Fruit fly (Drosophila melanogaster) whole organism, embryonic: Measurements from ENCODE around the gene Fdh.

Experiments used
- Atf-2 ChIP-seq: fragments of 200-800 bp; sonication (Bioruptor generic); optimal IDR thresholded peaks from 2 replicates; lab custom pipeline; 2016; ENCODE audit warnings: missing biosample characterization, missing genetic modification characterization
- Blimp-1 ChIP-seq: fragments of 200-800 bp; sonication (Bioruptor generic); optimal IDR thresholded peaks from 3 replicates; lab custom pipeline; 2018; ENCODE audit warnings: missing biosample characterization, missing genetic modification characterization, mild to moderate bottlenecking, moderate library complexity, missing genetic modification reagents
- Bteb2 ChIP-seq: fragments of 200-800 bp; sonication (Bioruptor generic); optimal IDR thresholded peaks from 2 replicates; lab custom pipeline; 2016; ENCODE audit warnings: missing biosample characterization, missing genetic modification characterization
- C15 ChIP-seq: fragments of 200-800 bp; sonication (Bioruptor generic); IDR thresholded peaks from 3 replicates; pipeline ENCODE4 v1.3.6; 2022; ENCODE audit warnings: missing biosample characterization, missing genetic modification characterization
- CG10959 ChIP-seq: fragments of 200-800 bp; sonication (Bioruptor generic); IDR thresholded peaks from 2 replicates; pipeline ENCODE4 v1.3.6; 2022; ENCODE audit warnings: missing biosample characterization, missing genetic modification characterization
- CG11456 ChIP-seq: fragments of 200-800 bp; sonication (Bioruptor generic); IDR thresholded peaks from 3 replicates; pipeline ENCODE4 v1.3.6; 2022; ENCODE audit warnings: missing biosample characterization, missing genetic modification characterization
- CG12071 ChIP-seq: fragments of 200-800 bp; sonication (Bioruptor generic); optimal IDR thresholded peaks from 3 replicates; lab custom pipeline; 2018; ENCODE audit warnings: missing biosample characterization, mild to moderate bottlenecking, missing genetic modification characterization
- CG13123 ChIP-seq: fragments of 200-800 bp; sonication (Bioruptor generic); optimal IDR thresholded peaks from 2 replicates; lab custom pipeline; 2016; ENCODE audit warnings: missing biosample characterization, missing genetic modification characterization
- CG13894 ChIP-seq: fragments of 200-800 bp; sonication (Bioruptor generic); optimal IDR thresholded peaks from 3 replicates; lab custom pipeline; 2018; ENCODE audit warnings: missing biosample characterization, mild to moderate bottlenecking, missing genetic modification characterization, moderate library complexity
- CG14441 ChIP-seq: fragments of 200-800 bp; sonication (Bioruptor generic); IDR thresholded peaks from 2 replicates; pipeline ENCODE4 v1.3.6; 2022; ENCODE audit warnings: missing biosample characterization, missing genetic modification characterization
- CG15269 ChIP-seq: fragments of 200-800 bp; sonication (Bioruptor generic); optimal IDR thresholded peaks from 2 replicates; lab custom pipeline; 2018; ENCODE audit warnings: missing biosample characterization, mild to moderate bottlenecking, missing genetic modification characterization, moderate library complexity
- CG16863 ChIP-seq: fragments of 200-800 bp; sonication (Bioruptor generic); optimal IDR thresholded peaks from 3 replicates; lab custom pipeline; 2016; ENCODE audit warnings: missing biosample characterization, missing genetic modification characterization
- CG17612 ChIP-seq: fragments of 200-800 bp; sonication (Bioruptor generic); IDR thresholded peaks from 2 replicates; pipeline ENCODE4 v1.3.6; 2022; ENCODE audit warnings: missing biosample characterization, missing genetic modification characterization
- CG17829 ChIP-seq: fragments of 200-800 bp; optimal IDR thresholded peaks from 2 replicates; lab custom pipeline; 2019; ENCODE audit warnings: missing biosample characterization, mild to moderate bottlenecking, missing genetic modification characterization, moderate library complexity
- CG2202 ChIP-seq: fragments of 200-800 bp; sonication (Bioruptor generic); optimal IDR thresholded peaks from 2 replicates; lab custom pipeline; 2018; ENCODE audit warnings: missing biosample characterization, mild to moderate bottlenecking, missing genetic modification characterization
- CG31388 ChIP-seq: fragments of 200-800 bp; sonication (Bioruptor generic); optimal IDR thresholded peaks from 2 replicates; lab custom pipeline; 2016; ENCODE audit warnings: missing biosample characterization, missing genetic modification characterization
- CG32772 ChIP-seq: fragments of 200-800 bp; sonication (Bioruptor generic); IDR thresholded peaks from 2 replicates; pipeline ENCODE4 v1.3.6; 2022; ENCODE audit warnings: missing biosample characterization, missing genetic modification characterization
- CG3281 ChIP-seq: fragments of 200-800 bp; sonication (Bioruptor generic); optimal IDR thresholded peaks from 3 replicates; lab custom pipeline; 2017; ENCODE audit warnings: missing biosample characterization, mild to moderate bottlenecking, missing genetic modification characterization
- CG6654 ChIP-seq: fragments of 200-800 bp; sonication (Bioruptor generic); optimal IDR thresholded peaks from 2 replicates; lab custom pipeline; 2017; ENCODE audit warnings: missing biosample characterization, mild to moderate bottlenecking, missing genetic modification characterization
- CG7271 ChIP-seq: fragments of 200-800 bp; sonication (Bioruptor generic); optimal IDR thresholded peaks from 2 replicates; lab custom pipeline; 2018; ENCODE audit warnings: missing biosample characterization, mild to moderate bottlenecking, missing genetic modification characterization, moderate library complexity
- CG7963 ChIP-seq: fragments of 200-800 bp; sonication (Bioruptor generic); IDR thresholded peaks from 3 replicates; pipeline ENCODE4 v1.3.6; 2022; ENCODE audit warnings: missing biosample characterization, missing genetic modification characterization; ENCODE audit not compliant: partially characterized antibody
- CoRest ChIP-seq: fragments of 200-800 bp; sonication (Bioruptor generic); optimal IDR thresholded peaks from 3 replicates; lab custom pipeline; 2018; ENCODE audit warnings: missing biosample characterization, mild to moderate bottlenecking, missing genetic modification characterization, moderate library complexity
- CrebB ChIP-seq: fragments of 200-800 bp; sonication (Bioruptor generic); optimal IDR thresholded peaks from 3 replicates; lab custom pipeline; 2018; ENCODE audit warnings: missing biosample characterization, mild to moderate bottlenecking, missing genetic modification characterization
- Dll ChIP-seq: fragments of 200-800 bp; sonication (Bioruptor generic); IDR thresholded peaks from 4 replicates; pipeline ENCODE4 v1.3.6; 2022; ENCODE audit warnings: missing biosample characterization, missing genetic modification characterization; ENCODE audit not compliant: partially characterized antibody
- Hand ChIP-seq: fragments of 200-800 bp; sonication (Bioruptor generic); optimal IDR thresholded peaks from 2 replicates; lab custom pipeline; 2017; ENCODE audit warnings: mild to moderate bottlenecking, missing biosample characterization, missing genetic modification reagents, missing genetic modification characterization
- MBD-R2 ChIP-seq: fragments of 200-800 bp; sonication (Bioruptor generic); IDR thresholded peaks from 2 replicates; pipeline ENCODE4 v1.3.6; 2022; ENCODE audit warnings: missing biosample characterization, missing genetic modification characterization
- MTF-1 ChIP-seq: fragments of 200-800 bp; sonication (Bioruptor generic); optimal IDR thresholded peaks from 2 replicates; lab custom pipeline; 2018; ENCODE audit warnings: missing biosample characterization, mild to moderate bottlenecking, missing genetic modification characterization, borderline replicate concordance
- Myb ChIP-seq: fragments of 200-800 bp; sonication (Bioruptor generic); optimal IDR thresholded peaks from 2 replicates; lab custom pipeline; 2016; ENCODE audit warnings: missing biosample characterization, missing genetic modification characterization
- Scr ChIP-seq: fragments of 200-800 bp; sonication (Bioruptor generic); IDR thresholded peaks from 2 replicates; pipeline ENCODE4 v1.3.6; 2022; ENCODE audit warnings: missing biosample characterization, missing genetic modification characterization; ENCODE audit not compliant: partially characterized antibody
- Side ChIP-seq: fragments of 200-800 bp; sonication (Bioruptor generic); optimal IDR thresholded peaks from 2 replicates; lab custom pipeline; 2016; ENCODE audit warnings: missing biosample characterization, missing genetic modification characterization
- TFAM ChIP-seq: fragments of 200-800 bp; sonication (Bioruptor generic); optimal IDR thresholded peaks from 2 replicates; lab custom pipeline; 2017; ENCODE audit warnings: missing biosample characterization, missing genetic modification characterization, inconsistent platforms
- al ChIP-seq: fragments of 200-800 bp; sonication (Bioruptor generic); IDR thresholded peaks from 2 replicates; pipeline ENCODE4 v1.3.6; 2022; ENCODE audit warnings: missing biosample characterization, missing genetic modification characterization
- br ChIP-seq: fragments of >200 bp; optimal IDR thresholded peaks from 2 replicates; lab custom pipeline; 2017
- cato ChIP-seq: fragments of 200-800 bp; sonication (Bioruptor generic); optimal IDR thresholded peaks from 2 replicates; lab custom pipeline; 2016; ENCODE audit warnings: missing biosample characterization, missing genetic modification characterization, borderline replicate concordance
- disco-r ChIP-seq: fragments of 200-800 bp; sonication (Bioruptor generic); optimal IDR thresholded peaks from 2 replicates; lab custom pipeline; 2016; ENCODE audit warnings: missing biosample characterization, missing genetic modification characterization
- dm ChIP-seq: fragments of 200-800 bp; sonication (Bioruptor generic); optimal IDR thresholded peaks from 3 replicates; lab custom pipeline; 2016; ENCODE audit warnings: missing biosample characterization, missing genetic modification characterization
- ewg ChIP-seq: fragments of 200-800 bp; sonication (Bioruptor generic); optimal IDR thresholded peaks from 3 replicates; lab custom pipeline; 2017; ENCODE audit warnings: mild to moderate bottlenecking, missing biosample characterization, missing genetic modification reagents, missing genetic modification characterization
- her ChIP-seq: fragments of 200-800 bp; sonication (Bioruptor generic); optimal IDR thresholded peaks from 2 replicates; lab custom pipeline; 2016; ENCODE audit warnings: missing biosample characterization, missing genetic modification characterization
- maf-S ChIP-seq: fragments of 200-800 bp; sonication (Bioruptor generic); optimal IDR thresholded peaks from 2 replicates; lab custom pipeline; 2016; ENCODE audit warnings: missing biosample characterization, missing genetic modification characterization
- mirr ChIP-seq: fragments of 200-800 bp; sonication (Bioruptor generic); optimal IDR thresholded peaks from 3 replicates; lab custom pipeline; 2018; ENCODE audit warnings: missing biosample characterization, mild to moderate bottlenecking, missing genetic modification characterization
- pb ChIP-seq: fragments of 200-800 bp; sonication (Bioruptor generic); optimal IDR thresholded peaks from 3 replicates; lab custom pipeline; 2016; ENCODE audit warnings: missing biosample characterization, missing genetic modification characterization
- pita ChIP-seq: fragments of 200-800 bp; sonication (Bioruptor generic); optimal IDR thresholded peaks from 2 replicates; lab custom pipeline; 2017; ENCODE audit warnings: missing biosample characterization, mild to moderate bottlenecking, missing genetic modification characterization
- pzg ChIP-seq: fragments of 200-800 bp; sonication (Bioruptor generic); optimal IDR thresholded peaks from 3 replicates; lab custom pipeline; 2018; ENCODE audit warnings: missing biosample characterization, mild to moderate bottlenecking, missing genetic modification characterization, moderate library complexity
- rib ChIP-seq: fragments of 200-800 bp; sonication (Bioruptor generic); IDR thresholded peaks from 2 replicates; pipeline ENCODE4 v1.3.6; 2022; ENCODE audit warnings: missing biosample characterization, missing genetic modification characterization
- sd ChIP-seq: fragments of 200-800 bp; sonication (Bioruptor generic); optimal IDR thresholded peaks from 3 replicates; lab custom pipeline; 2018; ENCODE audit warnings: missing biosample characterization, mild to moderate bottlenecking, missing genetic modification characterization, moderate library complexity
- sna ChIP-seq: fragments of 200-800 bp; sonication (Bioruptor generic); IDR thresholded peaks from 2 replicates; pipeline ENCODE4 v1.3.6; 2022; ENCODE audit warnings: missing biosample characterization, missing genetic modification characterization; ENCODE audit not compliant: partially characterized antibody
- sug ChIP-seq: fragments of 200-800 bp; optimal IDR thresholded peaks from 2 replicates; lab custom pipeline; 2019; ENCODE audit warnings: missing biosample characterization, mild to moderate bottlenecking, missing genetic modification characterization, moderate library complexity
- zf30C ChIP-seq: fragments of 200-800 bp; sonication (Bioruptor generic); optimal IDR thresholded peaks from 3 replicates; lab custom pipeline; 2018; ENCODE audit warnings: missing biosample characterization, mild to moderate bottlenecking, missing genetic modification characterization

Fdh gene

dm6 chr3R:10875515-10876434 lies 3.6 kb upstream of the Fdh start, which contains the start of gene Sodh2 (continued):
- TF ChIP-seq Dll (GFP tag; lab: Robert Waterston, UW) (no peak), MTF-1 (GFP tag; lab: Kevin White, UChicago) (peak; percentile 88), CG12071 (GFP tag; lab: Kevin White, UChicago) (peak; percentile 89), Blimp-1 (GFP tag; lab: Kevin White, UChicago) (peak; percentile 75), CG17829 (peak; percentile 83), CG32772 (peak; percentile 73), sna (GFP tag; lab: Robert Waterston, UW) (no peak), CG17612 (peak; percentile 65), CG3281 (GFP tag; lab: Kevin White, UChicago) (peak; percentile 90), cato (GFP tag; lab: Kevin White, UChicago) (no peak), mirr (peak; percentile 72), CG31388 (no peak), MBD-R2 (GFP tag; lab: Robert Waterston, UW) (peak; percentile 47; the same call in 1 of the 2 replicates), Scr (GFP tag; lab: Robert Waterston, UW) (no peak), maf-S (GFP tag; lab: Kevin White, UChicago) (peak; percentile 67), CG6654 (GFP tag; lab: Kevin White, UChicago) (peak; percentile 10), CrebB (tag; lab: Kevin White, UChicago) (peak; percentile 78), pb (GFP tag; lab: Kevin White, UChicago) (peak; percentile 19), CG7963 (GFP tag; lab: Robert Waterston, UW) (no peak), rib (GFP tag; lab: Robert Waterston, UW) (peak; percentile 85), CG7271 (tag; lab: Kevin White, UChicago) (no peak), al (peak; percentile 62), CG14441 (peak; percentile 88), CG11456 (peak; percentile 66; the same call in 2 of the 3 replicates), Myb (GFP tag; lab: Kevin White, UChicago) (peak; percentile 57), her (GFP tag; lab: Kevin White, UChicago) (peak; percentile 73), Atf-2 (peak; percentile 11), br (lab: Kevin White, UChicago) (no peak), zf30C (peak; percentile 64), CG13123 (peak; percentile 23), CG13894 (tag; lab: Kevin White, UChicago) (peak; percentile 72), CG10959 (GFP tag; lab: Robert Waterston, UW) (no peak), Hand (peak; percentile 69), CG15269 (tag; lab: Kevin White, UChicago) (peak; percentile 81), CG2202 (tag; lab: Kevin White, UChicago) (peak; percentile 45), pzg (GFP tag; lab: Kevin White, UChicago) (peak; percentile 7), CG16863 (GFP tag; lab: Kevin White, UChicago) (peak; percentile 30), C15 (GFP tag; lab: Robert Waterston, UW) (no peak), CoRest (tag; lab: Kevin White, UChicago) (peak; percentile 70), Bteb2 (GFP tag; lab: Kevin White, UChicago) (peak; percentile 64), ewg (GFP tag; lab: Kevin White, UChicago) (peak; percentile 43), dm (GFP tag; lab: Kevin White, UChicago) (no peak), sd (tag; lab: Kevin White, UChicago) (peak; percentile 64), TFAM (GFP tag; lab: Kevin White, UChicago) (no peak), Side (peak; percentile 73), pita (GFP tag; lab: Kevin White, UChicago) (no peak), disco-r (GFP tag; lab: Kevin White, UChicago) (peak; percentile 46), sug (tag; lab: Kevin White, UChicago) (peak; percentile 90)
